Fruit fly (Drosophila melanogaster): ENCODE results near the gene CG7080.

The CG7080 gene

dm6 chr3R:22367126-22368076 lies 38.3 kb downstream of the CG7080 start, which contains the start of the genes Polr3F and PyK:
TSS of gene Polr3F (minus strand) at chr3R:22367373.
TSS of gene PyK (plus strand) at chr3R:22367536.
- TF ChIP-seq CG8159 (tag; optimal IDR thresholded peaks at IDR 0.05) (peak; percentile 50), CG10348 (GFP tag; IDR thresholded peaks at IDR 0.05) (no peak), gl (tag; optimal IDR thresholded peaks at IDR 0.05) (peak; percentile 35), Pif1B (GFP tag; optimal IDR thresholded peaks at IDR 0.05) (no peak), CG15710 (tag; optimal IDR thresholded peaks at IDR 0.05) (peak; percentile 40), fd96Ca (GFP tag; IDR thresholded peaks at IDR 0.05) (no peak), CG17806 (tag; optimal IDR thresholded peaks at IDR 0.05) (peak; percentile 29), EcR (GFP tag; optimal IDR thresholded peaks at IDR 0.05) (no peak), Pif1A (GFP tag; optimal IDR thresholded peaks at IDR 0.05) (peak; percentile 18), rn (GFP tag; IDR thresholded peaks at IDR 0.05) (no peak), CG14655 (GFP tag; optimal IDR thresholded peaks at IDR 0.05) (peak; percentile 60), CG34367 (tag; optimal IDR thresholded peaks at IDR 0.05) (peak; percentile 61), CG12605 (GFP tag; IDR thresholded peaks at IDR 0.05) (peak; percentile 48; the same call in 1 of the 2 replicates), Ets98B (GFP tag; IDR thresholded peaks at IDR 0.05) (no peak), Snoo (tag; optimal IDR thresholded peaks at IDR 0.05) (peak; percentile 2), D1 (tag; optimal IDR thresholded peaks at IDR 0.05) (no peak), CG32121 (GFP tag; IDR thresholded peaks at IDR 0.05) (no peak), CG4496 (GFP tag; IDR thresholded peaks at IDR 0.05) (peak; percentile 63; the same call in 2 of the 3 replicates), CG13204 (GFP tag; optimal IDR thresholded peaks at IDR 0.05) (no peak), CG8301 (tag; optimal IDR thresholded peaks at IDR 0.05) (peak; percentile 28), CG9948 (tag; optimal IDR thresholded peaks at IDR 0.05) (peak; percentile 9)

- TF ChIP-seq CG15710 (tag; optimal IDR thresholded peaks at IDR 0.05) (no peak), CG32121 (GFP tag; IDR thresholded peaks at IDR 0.05) (peak; percentile 20; the same call in 1 of the 2 replicates), CG10348 (GFP tag; IDR thresholded peaks at IDR 0.05) (no peak), EcR (GFP tag; optimal IDR thresholded peaks at IDR 0.05) (peak; percentile 71), CG4496 (GFP tag; IDR thresholded peaks at IDR 0.05) (peak; percentile 85), CG8301 (tag; optimal IDR thresholded peaks at IDR 0.05) (no peak), Ets98B (GFP tag; IDR thresholded peaks at IDR 0.05) (no peak; the same call in 1 of the 2 replicates), fd96Ca (GFP tag; IDR thresholded peaks at IDR 0.05) (peak; percentile 30; the same call in 1 of the 3 replicates), Pif1A (GFP tag; optimal IDR thresholded peaks at IDR 0.05) (no peak), CG12605 (GFP tag; IDR thresholded peaks at IDR 0.05) (no peak)
These were observed 39.1 kb downstream of the CG7080 start for dm6 chr3R:22368077-22368776.

- TF ChIP-seq CG14655 (GFP tag; optimal IDR thresholded peaks at IDR 0.05) (no peak), CG32121 (GFP tag; IDR thresholded peaks at IDR 0.05) (peak; percentile 64), CG15710 (tag; optimal IDR thresholded peaks at IDR 0.05) (peak; percentile 55), CG8301 (tag; optimal IDR thresholded peaks at IDR 0.05) (peak; percentile 11), CG10348 (GFP tag; IDR thresholded peaks at IDR 0.05) (no peak), Snoo (tag; optimal IDR thresholded peaks at IDR 0.05) (peak; percentile 74), CG12605 (GFP tag; IDR thresholded peaks at IDR 0.05) (peak; percentile 68), CG34367 (tag; optimal IDR thresholded peaks at IDR 0.05) (no peak), Pif1B (GFP tag; optimal IDR thresholded peaks at IDR 0.05) (peak; percentile 80), Ets98B (GFP tag; IDR thresholded peaks at IDR 0.05) (peak; percentile 63), gl (tag; optimal IDR thresholded peaks at IDR 0.05) (no peak), CG13204 (GFP tag; optimal IDR thresholded peaks at IDR 0.05) (no peak), rn (GFP tag; IDR thresholded peaks at IDR 0.05) (peak; percentile 69), EcR (GFP tag; optimal IDR thresholded peaks at IDR 0.05) (no peak), CG9948 (tag; optimal IDR thresholded peaks at IDR 0.05) (peak; percentile 32), fd96Ca (GFP tag; IDR thresholded peaks at IDR 0.05) (peak; percentile 77), D1 (tag; optimal IDR thresholded peaks at IDR 0.05) (no peak), Pif1A (GFP tag; optimal IDR thresholded peaks at IDR 0.05) (peak; percentile 67), CG8159 (tag; optimal IDR thresholded peaks at IDR 0.05) (no peak), CG17806 (tag; optimal IDR thresholded peaks at IDR 0.05) (peak; percentile 11), CG4496 (GFP tag; IDR thresholded peaks at IDR 0.05) (peak; percentile 72)
These were observed 39.7 kb downstream of the CG7080 start for dm6 chr3R:22368777-22369214.

dm6 chr3R:22372535-22372934 lies 43.4 kb downstream of the CG7080 start, which contains the start of gene CG7069:
TSS of gene CG7069 (plus strand) at chr3R:22372835.
- no peak for TF ChIP-seq rn (GFP tag; IDR thresholded peaks at IDR 0.05)
- no peak for TF ChIP-seq CG9948 (tag; optimal IDR thresholded peaks at IDR 0.05)
- TF ChIP-seq Ets98B (GFP tag; IDR thresholded peaks at IDR 0.05) = no peak
- TF ChIP-seq CG10348 (GFP tag; IDR thresholded peaks at IDR 0.05) = no peak
- TF ChIP-seq CG13204 (GFP tag; optimal IDR thresholded peaks at IDR 0.05) = no peak
- TF ChIP-seq gl (tag; optimal IDR thresholded peaks at IDR 0.05) = no peak
- TF ChIP-seq CG15710 (tag; optimal IDR thresholded peaks at IDR 0.05) = no peak
- TF ChIP-seq CG32121 (GFP tag; IDR thresholded peaks at IDR 0.05) = no peak
- TF ChIP-seq CG8159 (tag; optimal IDR thresholded peaks at IDR 0.05) = no peak
- TF ChIP-seq CG34367 (tag; optimal IDR thresholded peaks at IDR 0.05) = no peak
- TF ChIP-seq Pif1B (GFP tag; optimal IDR thresholded peaks at IDR 0.05) = no peak
- no peak for TF ChIP-seq CG8301 (tag; optimal IDR thresholded peaks at IDR 0.05)

DNA sequence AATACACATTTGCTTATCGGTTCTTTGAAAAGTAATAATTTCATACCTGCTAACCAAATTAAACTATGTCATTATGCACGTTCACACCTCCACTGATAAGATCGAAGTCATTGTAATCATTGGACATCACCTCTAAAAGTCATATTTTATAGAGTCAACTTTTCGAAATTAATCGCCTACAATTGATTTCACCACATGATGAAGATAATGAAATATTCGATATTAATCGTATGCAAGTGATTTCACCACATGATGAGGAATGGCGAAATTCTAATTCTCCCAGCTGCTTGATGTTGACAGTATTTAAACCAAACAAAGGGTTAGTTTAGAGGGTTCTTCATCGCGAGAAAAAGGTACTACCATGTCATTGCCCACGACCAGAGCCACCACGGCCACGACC lies 46.6 kb downstream of the CG7080 start, which contains the start of gene CG18596:
Gene CG18596, plus strand, starts transcription at position 250 of the 400 bp plus-strand sequence.
- TF ChIP-seq fd96Ca (GFP tag; IDR thresholded peaks at IDR 0.05) (no peak), CG32121 (GFP tag; IDR thresholded peaks at IDR 0.05) (no peak), CG15710 (tag; optimal IDR thresholded peaks at IDR 0.05) (no peak)

Measured in whole organism, pupa.